Worm (Caenorhabditis elegans): ENCODE data around the gene lin-32.

ce11 chrX:2242568-2243185 is 12.8 kb upstream of the lin-32 start, which contains the start of gene rpl-11.2:
- TF ChIP-seq ztf-1 (GFP tag; conservative IDR thresholded peaks at IDR 0.05) (no peak), sem-4 (tag; optimal IDR thresholded peaks at IDR 0.05) (peak; percentile 99), elt-3 (tag; optimal IDR thresholded peaks at IDR 0.05) (no peak), ztf-11 (tag; optimal IDR thresholded peaks at IDR 0.05) (peak; percentile 47), blmp-1 (tag; optimal IDR thresholded peaks at IDR 0.05; ENCODE audit: insufficient read depth) (peak; percentile 76), lsy-2 (tag; optimal IDR thresholded peaks at IDR 0.05) (peak; percentile 99 to 100), fos-1 (tag; optimal IDR thresholded peaks at IDR 0.05) (peak; percentile 97), mbf-1 (tag; optimal IDR thresholded peaks at IDR 0.05) (no peak)

Data from whole organism, L2 larva.